Fruit fly (Drosophila melanogaster): Measurements from ENCODE around the gene CG32022.
A peak's percentile ranks its signal among the peaks of the same experiment; 100 is the strongest.

The CG32022 gene

dm6 chr3L:8698493-8699166, 22.4 kb downstream of the CG32022 start:
- no peak for TF ChIP-seq psq (optimal IDR thresholded peaks at IDR 0.05)

DNA sequence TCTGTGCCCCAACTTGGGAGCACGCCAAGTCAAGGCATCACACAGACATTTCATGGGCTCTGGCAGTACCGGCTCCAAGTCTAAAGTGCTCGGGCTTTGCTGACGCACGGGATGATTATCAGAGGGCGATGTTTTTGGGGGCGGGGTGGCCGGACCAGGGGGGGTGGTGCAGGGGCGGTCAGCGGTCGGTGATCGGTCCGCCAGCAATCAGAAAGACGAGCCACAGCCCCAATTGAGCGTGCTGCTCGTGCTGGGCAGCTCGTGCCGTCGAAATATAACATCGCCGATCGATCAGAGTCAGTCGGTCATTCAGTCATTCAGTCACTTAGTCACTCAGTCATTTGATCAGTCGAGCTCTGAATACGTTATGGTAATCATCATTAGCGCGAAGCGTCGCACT, 23.2 kb downstream of the CG32022 start:
- TF ChIP-seq pan (optimal IDR thresholded peaks at IDR 0.05) = no peak
- no peak for TF ChIP-seq psq (optimal IDR thresholded peaks at IDR 0.05)
- no peak for TF ChIP-seq EcR (GFP tag; optimal IDR thresholded peaks at IDR 0.05)
- TF ChIP-seq Dll (optimal IDR thresholded peaks at IDR 0.05) = no peak
- no peak for TF ChIP-seq CG8478 (optimal IDR thresholded peaks at IDR 0.05)
- TF ChIP-seq usp (GFP tag; optimal IDR thresholded peaks at IDR 0.05) = no peak

- TF ChIP-seq Dll (optimal IDR thresholded peaks at IDR 0.05) (no peak), EcR (GFP tag; optimal IDR thresholded peaks at IDR 0.05) (peak; percentile 1 to 30), pan (optimal IDR thresholded peaks at IDR 0.05) (no peak), usp (GFP tag; optimal IDR thresholded peaks at IDR 0.05) (no peak), CG8478 (optimal IDR thresholded peaks at IDR 0.05) (no peak)
These were observed 24.6 kb downstream of the CG32022 start for dm6 chr3L:8696487-8696954.

DNA sequence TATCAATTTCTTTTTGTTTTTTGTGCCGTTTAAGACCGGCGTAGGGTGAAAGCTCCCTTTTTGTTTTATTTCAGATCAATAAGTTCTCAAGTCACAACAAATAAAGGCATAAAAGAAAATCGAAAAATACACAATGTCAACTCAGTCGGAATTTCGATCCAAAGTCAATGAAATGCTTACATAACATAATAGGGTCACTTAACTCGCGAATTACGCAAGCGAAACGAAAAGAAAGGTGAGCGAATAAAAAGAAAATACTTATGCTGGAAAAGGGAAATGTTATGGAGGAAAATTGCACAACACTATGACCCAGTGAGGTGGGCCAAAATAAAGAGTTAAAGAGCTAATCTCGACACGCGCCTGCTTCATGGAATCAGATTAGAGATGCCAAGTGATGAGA, 25.1 kb downstream of the CG32022 start:
- TF ChIP-seq Dll (optimal IDR thresholded peaks at IDR 0.05) (no peak), EcR (GFP tag; optimal IDR thresholded peaks at IDR 0.05) (no peak), pan (optimal IDR thresholded peaks at IDR 0.05) (no peak), CG8478 (optimal IDR thresholded peaks at IDR 0.05) (no peak), usp (GFP tag; optimal IDR thresholded peaks at IDR 0.05) (no peak)

dm6 chr3L:8693558-8694502, 27.2 kb downstream of the CG32022 start:
- TF ChIP-seq Dll (optimal IDR thresholded peaks at IDR 0.05) = no peak
- TF ChIP-seq CG8478 (optimal IDR thresholded peaks at IDR 0.05) = no peak
- TF ChIP-seq EcR (GFP tag; optimal IDR thresholded peaks at IDR 0.05) = no peak
- no peak for TF ChIP-seq pan (optimal IDR thresholded peaks at IDR 0.05)
- no peak for TF ChIP-seq usp (GFP tag; optimal IDR thresholded peaks at IDR 0.05)
- no peak for TF ChIP-seq psq (optimal IDR thresholded peaks at IDR 0.05)

- TF ChIP-seq Dll (optimal IDR thresholded peaks at IDR 0.05) = no peak
- no peak for TF ChIP-seq EcR (GFP tag; optimal IDR thresholded peaks at IDR 0.05)
- TF ChIP-seq CG8478 (optimal IDR thresholded peaks at IDR 0.05) = no peak
- TF ChIP-seq usp (GFP tag; optimal IDR thresholded peaks at IDR 0.05) = no peak
- TF ChIP-seq psq (optimal IDR thresholded peaks at IDR 0.05) = no peak
- TF ChIP-seq pan (optimal IDR thresholded peaks at IDR 0.05) = no peak
These were observed 28.9 kb downstream of the CG32022 start for dm6 chr3L:8691891-8692874.

DNA sequence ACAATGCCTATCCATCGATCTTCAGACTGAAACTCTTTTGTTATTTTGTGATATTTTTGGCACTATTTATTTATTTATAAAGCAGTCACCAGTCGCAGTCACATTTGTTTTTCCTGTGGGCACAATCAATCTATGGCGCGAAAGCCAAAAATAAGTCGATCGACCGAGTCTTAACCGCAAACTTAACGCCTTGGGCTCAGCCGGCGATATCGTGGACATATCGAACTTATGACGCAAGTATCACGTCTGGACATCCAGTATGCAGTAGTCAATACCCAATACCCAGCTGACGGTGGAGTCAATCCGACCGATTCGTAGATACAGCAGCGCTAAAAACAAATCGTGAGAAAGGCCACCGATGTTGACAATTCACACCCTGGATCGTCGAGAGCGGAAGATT, 30.4 kb downstream of the CG32022 start:
- TF ChIP-seq CG8478 (optimal IDR thresholded peaks at IDR 0.05) (no peak), Dll (optimal IDR thresholded peaks at IDR 0.05) (no peak), EcR (GFP tag; optimal IDR thresholded peaks at IDR 0.05) (no peak), psq (optimal IDR thresholded peaks at IDR 0.05) (no peak)

DNA sequence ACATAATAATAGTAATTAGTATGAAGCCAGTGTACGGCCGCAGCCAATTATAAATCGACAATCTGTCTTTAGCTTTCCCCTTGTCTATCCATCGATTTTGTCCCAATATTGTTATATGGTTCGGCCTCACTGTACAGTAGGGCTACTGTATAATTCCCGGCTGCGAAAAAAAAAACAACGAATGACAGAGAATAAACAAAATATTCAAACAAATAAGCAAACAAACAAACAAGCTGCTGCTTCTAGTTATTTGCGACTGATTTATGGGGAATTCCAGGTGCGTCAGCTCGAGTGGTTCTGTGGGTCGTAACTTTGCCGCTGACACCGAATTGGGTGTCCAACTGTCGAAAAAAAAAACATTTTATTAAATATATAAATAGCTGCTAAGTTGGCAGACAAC, 31.4 kb downstream of the CG32022 start:
- no peak for TF ChIP-seq psq (optimal IDR thresholded peaks at IDR 0.05)
- TF ChIP-seq pan (optimal IDR thresholded peaks at IDR 0.05) = no peak
- no peak for TF ChIP-seq EcR (GFP tag; optimal IDR thresholded peaks at IDR 0.05)
- no peak for TF ChIP-seq Dll (optimal IDR thresholded peaks at IDR 0.05)
- no peak for TF ChIP-seq CG8478 (optimal IDR thresholded peaks at IDR 0.05)
- TF ChIP-seq usp (GFP tag; optimal IDR thresholded peaks at IDR 0.05) = no peak

DNA sequence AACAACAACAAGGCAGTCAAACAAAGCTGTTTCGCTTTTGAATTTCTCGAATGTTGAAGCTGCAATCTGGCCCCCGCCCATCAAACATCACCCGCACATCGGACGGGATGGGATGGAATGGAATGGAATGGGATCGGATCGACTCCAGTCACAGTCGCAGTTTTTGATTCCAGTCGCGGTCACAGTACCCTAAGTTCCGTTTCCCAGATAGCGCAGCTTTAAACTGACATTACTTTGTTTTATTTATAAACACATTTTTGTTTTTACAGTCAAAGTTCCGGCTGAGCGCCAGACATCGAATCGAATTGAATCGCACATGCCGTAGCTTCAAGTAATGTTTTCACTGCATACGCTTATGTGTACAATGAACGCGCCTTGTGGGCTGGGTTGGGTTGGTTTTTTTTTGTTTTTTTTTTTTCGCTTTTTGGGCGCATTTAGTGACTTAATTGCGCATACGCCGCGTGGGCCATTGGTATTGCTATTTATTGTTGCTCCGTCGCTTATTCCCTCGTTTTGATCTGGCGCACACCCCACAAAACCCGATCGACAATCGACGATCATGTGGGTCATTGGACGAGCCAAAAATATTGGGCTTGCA, 32.3 kb downstream of the CG32022 start:
- TF ChIP-seq CG8478 (optimal IDR thresholded peaks at IDR 0.05) (no peak), pan (optimal IDR thresholded peaks at IDR 0.05) (peak; percentile 30)

- TF ChIP-seq CG8478 (optimal IDR thresholded peaks at IDR 0.05) = no peak
- no peak for TF ChIP-seq EcR (GFP tag; optimal IDR thresholded peaks at IDR 0.05)
- no peak for TF ChIP-seq psq (optimal IDR thresholded peaks at IDR 0.05)
- no peak for TF ChIP-seq pan (optimal IDR thresholded peaks at IDR 0.05)
These were observed 34.4 kb downstream of the CG32022 start for dm6 chr3L:8686646-8687045.

dm6 chr3L:8684419-8685081, 36.5 kb downstream of the CG32022 start:
- TF ChIP-seq CG8478 (optimal IDR thresholded peaks at IDR 0.05) = no peak

Measured in whole organism.